Worm (Caenorhabditis elegans) whole organism, midembryonic: ENCODE results near the gene hmit-1.2.

Experiments used
- cog-1 ChIP-seq: sonication (generic microtip); optimal IDR thresholded peaks from 2 replicates; lab custom pipeline; 2016; ENCODE audit warnings: missing genetic modification characterization, missing compliant biosample characterization
- flt-1 ChIP-seq: fragments of 200-800 bp; sonication (Bioruptor generic); IDR thresholded peaks from 2 replicates; pipeline ENCODE4 v1.3.6; 2022; ENCODE audit warnings: missing genetic modification characterization, missing compliant biosample characterization
- klf-2 ChIP-seq: fragments of 200-800 bp; sonication (Bioruptor generic); conservative IDR thresholded peaks from 2 replicates; pipeline ENCODE4 v1.3.6; 2022; ENCODE audit warnings: missing genetic modification reagents, missing genetic modification characterization, missing compliant biosample characterization
- med-1 ChIP-seq: sonication (generic microtip); optimal IDR thresholded peaks from 2 replicates; lab custom pipeline; 2017; ENCODE audit warnings: missing genetic modification characterization, mild to moderate bottlenecking, missing compliant biosample characterization, antibody characterized with exemption, missing genetic modification reagents; ENCODE audit not compliant: insufficient read depth
- tab-1 ChIP-seq: fragments of 200-800 bp; sonication (Bioruptor generic); IDR thresholded peaks from 2 replicates; pipeline ENCODE4 v1.3.6; 2022; ENCODE audit warnings: missing genetic modification characterization, missing compliant biosample characterization
- ztf-23 ChIP-seq: fragments of 200-800 bp; sonication (Bioruptor generic); IDR thresholded peaks from 2 replicates; pipeline ENCODE4 v1.3.6; 2022; ENCODE audit warnings: missing genetic modification reagents, missing genetic modification characterization, missing compliant biosample characterization

ce11 chrV:18533606-18534005 is 9.0 kb downstream of the hmit-1.2 start, which contains the start of gene ints-5:
- TF ChIP-seq klf-2 (GFP tag; lab: Robert Waterston, UW) (no peak), med-1 (GFP tag; lab: Kevin White, UChicago) (no peak), flt-1 (GFP tag; lab: Robert Waterston, UW) (no peak), tab-1 (GFP tag; lab: Robert Waterston, UW) (no peak), ztf-23 (GFP tag; lab: Robert Waterston, UW) (no peak), cog-1 (tag; lab: Kevin White, UChicago) (no peak)
